Worm (Caenorhabditis elegans): ENCODE results near the gene grd-5.

The grd-5 gene

DNA sequence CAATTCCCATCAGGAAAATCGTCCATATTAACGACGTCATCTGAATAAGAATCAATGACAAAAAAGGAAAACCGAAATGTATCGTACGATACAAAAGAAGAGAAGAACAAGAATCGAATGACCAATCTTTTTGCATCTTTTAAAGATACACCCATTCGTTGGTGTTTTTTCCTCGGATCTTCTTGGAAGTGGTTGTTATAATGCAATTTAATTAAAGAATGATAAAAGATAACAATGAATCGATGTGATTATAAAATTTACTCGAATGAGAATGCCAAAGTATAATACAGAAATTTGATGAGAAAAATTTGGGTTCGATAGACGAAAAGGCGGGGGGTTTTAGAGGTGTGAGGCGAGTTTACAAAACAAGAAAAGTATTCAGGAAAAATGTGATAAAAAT is 10.2 kb downstream of the grd-5 start, which contains the start of gene F41E6.12:
Gene F41E6.12, minus strand, starts transcription at position 101 of the 400 bp plus-strand sequence.
- no peak for TF ChIP-seq dao-5 (tag; optimal IDR thresholded peaks at IDR 0.05)
- TF ChIP-seq W03F9.2 (tag; optimal IDR thresholded peaks at IDR 0.05), result no peak
- TF ChIP-seq him-1 (tag; optimal IDR thresholded peaks at IDR 0.05), result no peak

DNA sequence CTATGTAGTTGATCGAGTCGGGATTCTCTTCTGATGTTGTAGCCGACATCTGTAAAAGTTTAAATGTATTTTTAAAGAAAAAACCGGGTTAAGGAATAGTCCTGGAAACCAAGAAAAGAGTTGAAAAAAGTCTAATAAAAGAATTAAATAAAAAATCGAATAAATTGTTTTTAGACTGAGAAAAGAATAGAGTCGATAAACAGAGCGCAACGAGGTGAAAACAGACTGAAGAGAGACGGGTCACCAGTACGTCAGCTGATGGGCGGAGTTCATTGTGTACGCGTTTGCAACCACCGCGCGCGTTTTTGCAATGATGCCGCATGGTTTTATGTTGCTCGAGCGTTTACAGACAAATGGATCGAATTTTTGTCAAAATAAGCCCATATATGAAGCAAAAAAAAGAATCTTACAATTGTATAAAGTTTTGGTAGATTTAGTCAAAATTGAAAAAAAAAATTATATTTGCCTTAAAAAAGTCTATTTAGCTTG is 12.5 kb downstream of the grd-5 start, which contains the start of gene atg-18:
Gene atg-18, minus strand, starts transcription at position 51 of the 489 bp plus-strand sequence.
- TF ChIP-seq him-1 (tag; optimal IDR thresholded peaks at IDR 0.05) (no peak), W03F9.2 (tag; optimal IDR thresholded peaks at IDR 0.05) (peak; percentile 47)

DNA sequence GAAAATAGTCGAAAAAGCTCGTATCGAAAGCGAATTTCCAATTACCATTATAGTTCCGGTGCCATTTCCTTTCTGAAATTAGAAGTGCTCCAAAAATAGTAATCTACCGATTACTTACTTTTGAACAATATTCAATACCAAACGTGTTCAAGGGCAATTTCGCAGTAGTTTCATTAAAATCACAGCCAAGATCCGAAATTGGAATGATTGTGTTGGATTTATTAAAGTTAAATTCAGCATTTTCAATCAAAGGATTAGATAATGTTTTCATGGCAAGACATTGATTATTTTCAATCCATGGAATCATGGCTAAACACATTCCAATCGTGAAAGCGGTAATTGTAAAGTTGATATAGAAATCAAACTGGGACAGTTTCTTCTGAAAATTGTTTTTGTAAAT is 14.0 kb downstream of the grd-5 start:
- TF ChIP-seq dao-5 (tag; optimal IDR thresholded peaks at IDR 0.05) (no peak), W03F9.2 (tag; optimal IDR thresholded peaks at IDR 0.05) (no peak)

ce11 chrV:8635575-8635974 is 16.7 kb downstream of the grd-5 start, which contains the start of gene oac-29:
TSS of gene oac-29 (minus strand) at chrV:8635675.
- no peak for TF ChIP-seq W03F9.2 (tag; optimal IDR thresholded peaks at IDR 0.05)
- no peak for TF ChIP-seq dao-5 (tag; optimal IDR thresholded peaks at IDR 0.05)

DNA sequence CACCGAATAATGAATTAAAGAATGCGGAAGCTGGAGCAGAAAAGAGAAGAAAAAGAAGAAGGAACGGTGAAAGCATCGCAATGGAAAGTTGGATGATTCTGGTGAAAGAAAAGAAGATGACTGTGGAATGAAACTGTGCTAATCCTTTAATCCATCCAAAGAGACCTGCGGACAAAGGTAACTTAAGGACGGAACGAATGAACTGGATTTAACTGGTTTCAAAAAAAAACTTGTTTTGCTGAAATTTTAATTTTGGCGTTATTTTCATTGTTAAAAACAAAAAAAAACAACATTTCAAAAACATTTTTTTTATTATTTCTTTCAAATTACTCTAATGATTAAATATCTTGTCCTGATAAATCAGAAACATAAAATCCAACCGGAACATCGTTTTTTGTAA is 18.1 kb downstream of the grd-5 start, which contains the start of gene grl-12:
Gene grl-12, minus strand, starts transcription at position 101 of the 400 bp plus-strand sequence.
- TF ChIP-seq W03F9.2 (tag; optimal IDR thresholded peaks at IDR 0.05) (no peak), him-1 (tag; optimal IDR thresholded peaks at IDR 0.05) (no peak), dao-5 (tag; optimal IDR thresholded peaks at IDR 0.05) (no peak)

- TF ChIP-seq W03F9.2 (tag; optimal IDR thresholded peaks at IDR 0.05) (no peak), him-1 (tag; optimal IDR thresholded peaks at IDR 0.05) (no peak), dao-5 (tag; optimal IDR thresholded peaks at IDR 0.05) (no peak)
Observed at ce11 chrV:8637666-8638271, 18.9 kb downstream of the grd-5 start, which contains the start of the genes F28A12.10 and acd-4. TSS of gene F28A12.10 (minus strand) at chrV:8637766. TSS of gene acd-4 (plus strand) at chrV:8638221.

- TF ChIP-seq him-1 (tag; optimal IDR thresholded peaks at IDR 0.05), result no peak
Observed at ce11 chrV:8641266-8641665, 22.4 kb downstream of the grd-5 start, which contains the start of gene F28A12.3. TSS of gene F28A12.3 (minus strand) at chrV:8641366.

DNA sequence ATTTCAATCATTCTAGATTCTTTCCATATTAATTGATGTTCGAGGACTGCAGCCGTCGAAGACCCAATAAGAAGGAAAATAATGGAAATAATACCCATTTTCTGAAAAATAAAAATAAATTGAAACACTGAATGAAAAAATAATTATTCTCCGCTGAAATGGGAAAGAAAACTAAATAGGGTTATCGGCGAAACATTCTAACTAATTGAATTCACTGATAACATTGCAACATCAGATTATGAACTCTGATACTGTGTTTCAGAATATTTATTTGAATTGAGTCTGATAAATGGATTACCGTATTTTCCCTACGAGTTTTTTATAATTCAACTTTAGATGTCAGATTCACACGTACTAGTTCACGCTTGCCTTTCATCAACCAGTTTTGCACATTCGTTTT is 24.3 kb downstream of the grd-5 start, which contains the start of gene asp-13:
Gene asp-13, minus strand, starts transcription at position 101 of the 400 bp plus-strand sequence.
- no peak for TF ChIP-seq dao-5 (tag; optimal IDR thresholded peaks at IDR 0.05)
- TF ChIP-seq him-1 (tag; optimal IDR thresholded peaks at IDR 0.05), result no peak
- no peak for TF ChIP-seq W03F9.2 (tag; optimal IDR thresholded peaks at IDR 0.05)

- no peak for TF ChIP-seq dao-5 (tag; optimal IDR thresholded peaks at IDR 0.05)
- TF ChIP-seq him-1 (tag; optimal IDR thresholded peaks at IDR 0.05), result no peak
- TF ChIP-seq W03F9.2 (tag; optimal IDR thresholded peaks at IDR 0.05), result no peak
Observed at ce11 chrV:8648251-8648650, 29.4 kb downstream of the grd-5 start.

ce11 chrV:8650365-8650764 is 31.5 kb downstream of the grd-5 start:
- TF ChIP-seq him-1 (tag; optimal IDR thresholded peaks at IDR 0.05), result no peak
- no peak for TF ChIP-seq W03F9.2 (tag; optimal IDR thresholded peaks at IDR 0.05)
- TF ChIP-seq dao-5 (tag; optimal IDR thresholded peaks at IDR 0.05), result no peak

- TF ChIP-seq him-1 (tag; optimal IDR thresholded peaks at IDR 0.05), result no peak
- peak; percentile 36 for TF ChIP-seq W03F9.2 (tag; optimal IDR thresholded peaks at IDR 0.05)
Observed at ce11 chrV:8651007-8651711, 32.3 kb downstream of the grd-5 start.

DNA sequence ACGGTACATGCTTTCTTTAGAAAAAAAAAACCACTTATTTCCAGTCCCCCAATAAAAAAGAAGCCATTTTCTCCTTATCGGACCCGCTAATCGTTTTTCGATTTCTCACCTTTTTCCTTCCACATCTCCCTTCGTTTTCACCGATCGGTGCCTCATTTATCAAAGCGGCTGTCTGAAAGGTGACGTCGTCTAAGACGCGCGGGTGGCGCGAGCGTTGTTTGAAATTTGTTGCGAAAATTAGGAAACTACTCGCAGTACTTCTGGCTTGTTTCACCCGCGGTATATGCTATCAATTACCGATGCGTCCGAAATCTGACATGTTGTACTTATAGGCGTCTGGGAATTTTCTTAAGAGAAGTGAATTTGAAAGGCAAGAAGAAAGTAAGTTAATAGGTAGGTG is 33.3 kb downstream of the grd-5 start:
- TF ChIP-seq him-1 (tag; optimal IDR thresholded peaks at IDR 0.05) (no peak), W03F9.2 (tag; optimal IDR thresholded peaks at IDR 0.05) (no peak), dao-5 (tag; optimal IDR thresholded peaks at IDR 0.05) (no peak)

- TF ChIP-seq him-1 (tag; optimal IDR thresholded peaks at IDR 0.05) (no peak), W03F9.2 (tag; optimal IDR thresholded peaks at IDR 0.05) (no peak), dao-5 (tag; optimal IDR thresholded peaks at IDR 0.05) (no peak)
Observed at ce11 chrV:8653080-8653821, 34.4 kb downstream of the grd-5 start.
